Worm (Caenorhabditis elegans) whole organism, mixed stage, embryonic: Measurements from ENCODE around the gene clec-36.

Experiments used
- unc-39 ChIP-seq: fragments of 150-350 bp; optimal IDR thresholded peaks from 2 replicates; lab custom pipeline; 2014; ENCODE audit warnings: missing biosample characterization, missing genetic modification characterization
- unc-62 ChIP-seq: fragments of 150-350 bp; optimal IDR thresholded peaks from 2 replicates; lab custom pipeline; 2014; ENCODE audit warnings: missing biosample characterization, missing genetic modification reagents, missing genetic modification characterization

- TF ChIP-seq unc-62 (no peak), unc-39 (tag; lab: Kevin White, UChicago) (no peak)
Observed at ce11 chrV:16816707-16817106, 31.7 kb downstream of the clec-36 start.
